Worm (Caenorhabditis elegans) whole organism, L3 larva: ENCODE results near the gene ugt-65.

Experiments used
- R02D3.7 ChIP-seq: fragments of 150-350 bp; optimal IDR thresholded peaks from 2 replicates; lab custom pipeline; 2014; ENCODE audit warnings: missing biosample characterization, missing genetic modification characterization
- ZK546.5 ChIP-seq: sonication (generic microtip); optimal IDR thresholded peaks from 2 replicates; lab custom pipeline; 2017; ENCODE audit warnings: missing biosample characterization, missing genetic modification characterization
- aly-2 ChIP-seq: fragments of 150-350 bp; optimal IDR thresholded peaks from 2 replicates; lab custom pipeline; 2014; ENCODE audit warnings: missing biosample characterization, missing genetic modification characterization
- ama-1 ChIP-seq: fragments of 150-350 bp; optimal IDR thresholded peaks from 2 replicates; lab custom pipeline; 2018
- ceh-16 ChIP-seq: sonication (generic microtip); optimal IDR thresholded peaks from 2 replicates; lab custom pipeline; 2017; ENCODE audit warnings: missing biosample characterization, missing genetic modification characterization
- ceh-28 ChIP-seq: fragments of 150-350 bp; optimal IDR thresholded peaks from 2 replicates; lab custom pipeline; 2014; ENCODE audit warnings: missing biosample characterization, missing genetic modification reagents, missing genetic modification characterization
- ceh-82 ChIP-seq: fragments of 150-350 bp; optimal IDR thresholded peaks from 2 replicates; lab custom pipeline; 2014; ENCODE audit warnings: missing biosample characterization, missing genetic modification characterization
- ceh-9 ChIP-seq: sonication (generic microtip); optimal IDR thresholded peaks from 2 replicates; lab custom pipeline; 2018; ENCODE audit warnings: missing biosample characterization, missing genetic modification characterization
- daf-12 ChIP-seq: fragments of 150-350 bp; optimal IDR thresholded peaks from 2 replicates; lab custom pipeline; 2014; ENCODE audit warnings: missing biosample characterization, missing genetic modification reagents, missing genetic modification characterization
- egl-27 ChIP-seq: sonication (generic microtip); optimal IDR thresholded peaks from 4 replicates; lab custom pipeline; 2017; ENCODE audit warnings: missing biosample characterization, missing genetic modification reagents, missing genetic modification characterization
- egl-5 ChIP-seq: fragments of 150-350 bp; optimal IDR thresholded peaks from 2 replicates; lab custom pipeline; 2017; ENCODE audit warnings: missing biosample characterization, missing genetic modification reagents, missing genetic modification characterization, inconsistent platforms
- elt-1 ChIP-seq: fragments of 150-350 bp; optimal IDR thresholded peaks from 2 replicates; lab custom pipeline; 2014; ENCODE audit warnings: missing biosample characterization, missing genetic modification characterization
- elt-2 ChIP-seq: sonication (generic microtip); optimal IDR thresholded peaks from 2 replicates; lab custom pipeline; 2016; ENCODE audit warnings: missing genetic modification reagents, mild to moderate bottlenecking, missing genetic modification characterization, missing compliant biosample characterization
- elt-3 ChIP-seq, 3 experiments: fragments of 150-350 bp in 1 of 3; sonication (generic microtip) in 2 of 3; optimal IDR thresholded peaks; 2 replicates in 2 of 3; 4 replicates in 1 of 3; lab custom pipeline; 2014 to 2017; ENCODE audit warnings: missing biosample characterization in 3 of 3, missing genetic modification characterization in 3 of 3
- eor-1 ChIP-seq, 2 experiments: fragments of 150-350 bp; optimal IDR thresholded peaks; 2 replicates each; lab custom pipeline; 2014 to 2018; ENCODE audit warnings: missing biosample characterization in 2 of 2, missing genetic modification characterization in 2 of 2
- fkh-10 ChIP-seq: sonication (generic microtip); optimal IDR thresholded peaks from 2 replicates; lab custom pipeline; 2017; ENCODE audit warnings: missing biosample characterization, missing genetic modification reagents, missing genetic modification characterization
- fkh-2 ChIP-seq: fragments of 150-350 bp; optimal IDR thresholded peaks from 2 replicates; lab custom pipeline; 2014; ENCODE audit warnings: missing biosample characterization, missing genetic modification reagents, missing genetic modification characterization
- fos-1 ChIP-seq: fragments of 150-350 bp; optimal IDR thresholded peaks from 2 replicates; lab custom pipeline; 2014; ENCODE audit warnings: missing biosample characterization, missing genetic modification characterization
- hmg-11 ChIP-seq: sonication (generic microtip); optimal IDR thresholded peaks from 2 replicates; lab custom pipeline; 2016; ENCODE audit warnings: missing genetic modification characterization, missing compliant biosample characterization
- jun-1 ChIP-seq: fragments of 150-350 bp; optimal IDR thresholded peaks from 2 replicates; lab custom pipeline; 2014; ENCODE audit warnings: missing biosample characterization, missing genetic modification reagents, missing genetic modification characterization
- lin-15B ChIP-seq: fragments of 150-350 bp; optimal IDR thresholded peaks from 2 replicates; lab custom pipeline; 2014; ENCODE audit warnings: missing biosample characterization, missing genetic modification characterization
- lin-39 ChIP-seq: fragments of 150-350 bp; optimal IDR thresholded peaks from 2 replicates; lab custom pipeline; 2018; ENCODE audit warnings: missing biosample characterization, missing genetic modification reagents, missing genetic modification characterization
- lsy-12 ChIP-seq: sonication (generic microtip); optimal IDR thresholded peaks from 2 replicates; lab custom pipeline; 2016; ENCODE audit warnings: mild to moderate bottlenecking, missing genetic modification characterization, missing compliant biosample characterization
- mdl-1 ChIP-seq: fragments of 150-350 bp; optimal IDR thresholded peaks from 2 replicates; lab custom pipeline; 2014; ENCODE audit warnings: missing biosample characterization, missing genetic modification characterization
- mml-1 ChIP-seq: fragments of 150-350 bp; sonication (generic microtip); optimal IDR thresholded peaks from 3 replicates; lab custom pipeline; 2014; ENCODE audit warnings: missing biosample characterization, missing genetic modification characterization
- nfya-1 ChIP-seq: sonication (generic microtip); optimal IDR thresholded peaks from 2 replicates; lab custom pipeline; 2017; ENCODE audit warnings: missing genetic modification characterization, mild to moderate bottlenecking, missing compliant biosample characterization, antibody characterized with exemption, moderate library complexity; ENCODE audit not compliant: insufficient read depth
- nhr-11 ChIP-seq: fragments of 150-350 bp; optimal IDR thresholded peaks from 2 replicates; lab custom pipeline; 2014; ENCODE audit warnings: missing biosample characterization, missing genetic modification characterization
- nhr-12 ChIP-seq: fragments of 150-350 bp; optimal IDR thresholded peaks from 2 replicates; lab custom pipeline; 2014; ENCODE audit warnings: missing biosample characterization, missing genetic modification characterization
- nhr-23 ChIP-seq: fragments of 150-350 bp; optimal IDR thresholded peaks from 2 replicates; lab custom pipeline; 2014; ENCODE audit warnings: missing biosample characterization, missing genetic modification reagents, missing genetic modification characterization
- nhr-237 ChIP-seq: fragments of 150-350 bp; optimal IDR thresholded peaks from 2 replicates; lab custom pipeline; 2014; ENCODE audit warnings: missing biosample characterization, missing genetic modification characterization
- nhr-25 ChIP-seq: sonication (generic microtip); optimal IDR thresholded peaks from 2 replicates; lab custom pipeline; 2017; ENCODE audit warnings: missing biosample characterization, missing genetic modification characterization
- nhr-28 ChIP-seq: fragments of 150-350 bp; optimal IDR thresholded peaks from 2 replicates; lab custom pipeline; 2014; ENCODE audit warnings: missing biosample characterization, missing genetic modification characterization
- nhr-43 ChIP-seq: sonication (generic microtip); optimal IDR thresholded peaks from 2 replicates; lab custom pipeline; 2016; ENCODE audit warnings: mild to moderate bottlenecking, missing genetic modification characterization, missing compliant biosample characterization; ENCODE audit not compliant: poor library complexity, severe bottlenecking
- nhr-67 ChIP-seq: fragments of 150-350 bp; optimal IDR thresholded peaks from 2 replicates; lab custom pipeline; 2014; ENCODE audit warnings: missing biosample characterization, missing genetic modification characterization
- nhr-76 ChIP-seq: fragments of 150-350 bp; sonication (generic microtip); optimal IDR thresholded peaks from 5 replicates; lab custom pipeline; 2014; ENCODE audit warnings: missing biosample characterization, missing genetic modification characterization
- nhr-77 ChIP-seq: fragments of 150-350 bp; optimal IDR thresholded peaks from 2 replicates; lab custom pipeline; 2014; ENCODE audit warnings: missing biosample characterization, missing genetic modification characterization
- pha-4 ChIP-seq: fragments of 150-350 bp; optimal IDR thresholded peaks from 2 replicates; lab custom pipeline; 2014; ENCODE audit warnings: missing biosample characterization, missing genetic modification reagents, missing genetic modification characterization
- pqm-1 ChIP-seq: fragments of 150-350 bp; optimal IDR thresholded peaks from 2 replicates; lab custom pipeline; 2017; ENCODE audit warnings: missing biosample characterization, missing genetic modification characterization, inconsistent platforms
- sea-2 ChIP-seq: fragments of 150-350 bp; sonication (generic microtip); optimal IDR thresholded peaks from 4 replicates; lab custom pipeline; 2014; ENCODE audit warnings: missing biosample characterization, missing genetic modification reagents, missing genetic modification characterization
- skn-1 ChIP-seq: fragments of 150-350 bp; optimal IDR thresholded peaks from 2 replicates; lab custom pipeline; 2014; ENCODE audit warnings: missing biosample characterization, missing genetic modification characterization
- snpc-4 ChIP-seq: fragments of 150-350 bp; optimal IDR thresholded peaks from 2 replicates; lab custom pipeline; 2014; ENCODE audit warnings: missing biosample characterization, missing genetic modification characterization
- tbx-2 ChIP-seq: sonication (generic microtip); optimal IDR thresholded peaks from 2 replicates; lab custom pipeline; 2016; ENCODE audit warnings: mild to moderate bottlenecking, missing genetic modification characterization, missing compliant biosample characterization
- unc-39 ChIP-seq: sonication (generic microtip); optimal IDR thresholded peaks from 4 replicates; lab custom pipeline; 2017; ENCODE audit warnings: missing biosample characterization, missing genetic modification characterization
- unc-62 ChIP-seq: fragments of 150-350 bp; sonication (generic microtip); optimal IDR thresholded peaks from 4 replicates; lab custom pipeline; 2014; ENCODE audit warnings: missing biosample characterization, missing genetic modification reagents, missing genetic modification characterization
- ztf-11 ChIP-seq: fragments of 150-350 bp; optimal IDR thresholded peaks from 2 replicates; lab custom pipeline; 2014; ENCODE audit warnings: missing biosample characterization, missing genetic modification characterization

The ugt-65 gene

ce11 chrIV:12385061-12385460 is 35.4 kb upstream of the ugt-65 start, which contains the start of gene F28D1.6:
F28D1.6 (minus strand) TSS chrIV:12385161.
- no peak for TF ChIP-seq ceh-9 (tag; lab: Kevin White, UChicago)
- no peak for TF ChIP-seq pha-4 (tag; lab: Kevin White, UChicago)
- no peak for TF ChIP-seq daf-12 (tag; lab: Kevin White, UChicago)
- no peak for TF ChIP-seq fkh-2 (tag; lab: Kevin White, UChicago)
- TF ChIP-seq elt-2: no peak
- TF ChIP-seq ama-1 (lab: Kevin White, UChicago): no peak
- no peak for TF ChIP-seq sea-2 (GFP tag; lab: Kevin White, UChicago)
- no peak for TF ChIP-seq egl-5 (tag; lab: Kevin White, UChicago)

- TF ChIP-seq nhr-11 (tag; lab: Kevin White, UChicago): no peak
- TF ChIP-seq fkh-10 (GFP tag; lab: Kevin White, UChicago): no peak
- TF ChIP-seq sea-2 (GFP tag; lab: Kevin White, UChicago): no peak
- no peak for TF ChIP-seq ceh-82 (tag; lab: Kevin White, UChicago)
These were observed 30.5 kb upstream of the ugt-65 start, which contains the start of gene spe-45 for ce11 chrIV:12389951-12390350. spe-45 (minus strand) TSS chrIV:12390095.

ce11 chrIV:12391003-12391637 is 29.4 kb upstream of the ugt-65 start, which contains the start of the genes rps-23 and dpm-3:
rps-23 (minus strand) TSS chrIV:12391053.
dpm-3 (plus strand) TSS chrIV:12391587.
- TF ChIP-seq nhr-23 (tag; lab: Kevin White, UChicago) (peak; percentile 97), egl-5 (tag; lab: Kevin White, UChicago) (peak; percentile 58), pha-4 (tag; lab: Kevin White, UChicago) (peak; percentile 98), ama-1 (lab: Kevin White, UChicago) (peak; percentile 73), pqm-1 (tag; lab: Kevin White, UChicago) (peak; percentile 91), eor-1 (tag; optimal IDR thresholded peaks at IDR 0.05; lab: Kevin White, UChicago) (peak in 1 of 2 experiments; percentile 73), ceh-82 (tag; lab: Kevin White, UChicago) (peak; percentile 81), fkh-2 (tag; lab: Kevin White, UChicago) (no peak), elt-2 (peak; percentile 77), nhr-77 (tag; lab: Kevin White, UChicago) (peak; percentile 53), unc-62 (GFP tag; lab: Kevin White, UChicago) (no peak), nhr-237 (tag; lab: Kevin White, UChicago) (no peak), fkh-10 (GFP tag; lab: Kevin White, UChicago) (peak; percentile 51), elt-1 (tag; lab: Kevin White, UChicago) (peak; percentile 45), elt-3 (tag; optimal IDR thresholded peaks at IDR 0.05; lab: Kevin White, UChicago) (no peak), nhr-67 (tag; lab: Kevin White, UChicago) (no peak), nhr-12 (tag; lab: Kevin White, UChicago) (no peak), lsy-12 (tag; lab: Kevin White, UChicago) (peak; percentile 95), ceh-16 (tag; lab: Kevin White, UChicago) (peak; percentile 55), daf-12 (tag; lab: Kevin White, UChicago) (no peak), tbx-2 (tag; lab: Kevin White, UChicago) (peak; percentile 60), egl-27 (tag; lab: Kevin White, UChicago) (peak; percentile 20), fos-1 (no peak), lin-39 (tag; lab: Kevin White, UChicago) (peak; percentile 92), unc-39 (tag; lab: Kevin White, UChicago) (no peak), ZK546.5 (peak; percentile 94), skn-1 (peak; percentile 88), mml-1 (tag; lab: Kevin White, UChicago) (no peak), aly-2 (no peak), hmg-11 (tag; lab: Kevin White, UChicago) (peak; percentile 60), nhr-11 (tag; lab: Kevin White, UChicago) (peak; percentile 61), nhr-28 (tag; lab: Kevin White, UChicago) (no peak), ceh-28 (tag; lab: Kevin White, UChicago) (peak; percentile 74), nhr-43 (tag; lab: Kevin White, UChicago) (peak; percentile 96), snpc-4 (tag; lab: Kevin White, UChicago) (peak; percentile 90), nhr-25 (tag; lab: Kevin White, UChicago) (peak; percentile 95), ceh-9 (tag; lab: Kevin White, UChicago) (no peak), R02D3.7 (peak; percentile 89), jun-1 (tag; lab: Kevin White, UChicago) (peak; percentile 65), nhr-76 (peak; percentile 66), nfya-1 (tag; lab: Kevin White, UChicago) (peak; percentile 99), ztf-11 (tag; lab: Kevin White, UChicago) (no peak), lin-15B (tag; lab: Kevin White, UChicago) (peak; percentile 98), mdl-1 (tag; lab: Kevin White, UChicago) (peak; percentile 48)
